Fruit fly (Drosophila melanogaster): ENCODE data around the gene GluProRS.

The GluProRS gene

dm6 chr3R:23958091-23958838, at the start of gene GluProRS, which contains the start of gene AP-1sigma:
Gene GluProRS (minus strand): TSS chr3R:23958391.
Gene AP-1sigma (plus strand): TSS chr3R:23958651.
- peak; percentile 81 for TF ChIP-seq Pif1A (GFP tag; optimal IDR thresholded peaks at IDR 0.05)
- TF ChIP-seq CG13204 (GFP tag; optimal IDR thresholded peaks at IDR 0.05): no peak
- TF ChIP-seq CG34367 (tag; optimal IDR thresholded peaks at IDR 0.05): peak; percentile 77
- TF ChIP-seq CG8301 (tag; optimal IDR thresholded peaks at IDR 0.05): peak; percentile 79
- TF ChIP-seq CG12605 (GFP tag; IDR thresholded peaks at IDR 0.05): peak; percentile 94
- peak; percentile 91 for TF ChIP-seq CG32121 (GFP tag; IDR thresholded peaks at IDR 0.05)
- TF ChIP-seq CG4496 (GFP tag; IDR thresholded peaks at IDR 0.05): peak; percentile 97
- TF ChIP-seq CG9948 (tag; optimal IDR thresholded peaks at IDR 0.05): peak; percentile 82
- no peak for TF ChIP-seq EcR (GFP tag; optimal IDR thresholded peaks at IDR 0.05)
- peak; percentile 91 for TF ChIP-seq rn (GFP tag; IDR thresholded peaks at IDR 0.05)
- TF ChIP-seq CG8159 (tag; optimal IDR thresholded peaks at IDR 0.05): peak; percentile 86
- TF ChIP-seq CG15710 (tag; optimal IDR thresholded peaks at IDR 0.05): peak; percentile 83
- TF ChIP-seq fd96Ca (GFP tag; IDR thresholded peaks at IDR 0.05): peak; percentile 86
- peak; percentile 85 for TF ChIP-seq CG17806 (tag; optimal IDR thresholded peaks at IDR 0.05)
- peak; percentile 75 for TF ChIP-seq Snoo (tag; optimal IDR thresholded peaks at IDR 0.05)
- no peak for TF ChIP-seq CG14655 (GFP tag; optimal IDR thresholded peaks at IDR 0.05)
- peak; percentile 93 for TF ChIP-seq Ets98B (GFP tag; IDR thresholded peaks at IDR 0.05)
- TF ChIP-seq Pif1B (GFP tag; optimal IDR thresholded peaks at IDR 0.05): peak; percentile 81
- TF ChIP-seq CG10348 (GFP tag; IDR thresholded peaks at IDR 0.05): peak; percentile 89
- peak; percentile 23 for TF ChIP-seq gl (tag; optimal IDR thresholded peaks at IDR 0.05)
- no peak for TF ChIP-seq D1 (tag; optimal IDR thresholded peaks at IDR 0.05)

- TF ChIP-seq Snoo (tag; optimal IDR thresholded peaks at IDR 0.05): no peak
- TF ChIP-seq CG14655 (GFP tag; optimal IDR thresholded peaks at IDR 0.05): peak; percentile 34
- TF ChIP-seq fd96Ca (GFP tag; IDR thresholded peaks at IDR 0.05): peak; percentile 11; the same call in 1 of the 3 replicates
- TF ChIP-seq CG34367 (tag; optimal IDR thresholded peaks at IDR 0.05): no peak
- no peak for TF ChIP-seq CG17806 (tag; optimal IDR thresholded peaks at IDR 0.05)
- TF ChIP-seq CG9948 (tag; optimal IDR thresholded peaks at IDR 0.05): no peak
- TF ChIP-seq CG10348 (GFP tag; IDR thresholded peaks at IDR 0.05): no peak
- 0 out of 2 replicates have a peak, but pooled peaks have one; percentile 23 for TF ChIP-seq CG12605 (GFP tag; IDR thresholded peaks at IDR 0.05)
- peak; percentile 52; the same call in 2 of the 3 replicates for TF ChIP-seq CG4496 (GFP tag; IDR thresholded peaks at IDR 0.05)
- peak; percentile 55 for TF ChIP-seq Pif1B (GFP tag; optimal IDR thresholded peaks at IDR 0.05)
- TF ChIP-seq rn (GFP tag; IDR thresholded peaks at IDR 0.05): no peak
- peak; percentile 21 for TF ChIP-seq Pif1A (GFP tag; optimal IDR thresholded peaks at IDR 0.05)
- TF ChIP-seq CG13204 (GFP tag; optimal IDR thresholded peaks at IDR 0.05): no peak
- TF ChIP-seq CG8301 (tag; optimal IDR thresholded peaks at IDR 0.05): peak; percentile 28
- TF ChIP-seq CG32121 (GFP tag; IDR thresholded peaks at IDR 0.05): peak; percentile 36; the same call in 1 of the 2 replicates
- TF ChIP-seq CG8159 (tag; optimal IDR thresholded peaks at IDR 0.05): peak; percentile 1
- no peak for TF ChIP-seq EcR (GFP tag; optimal IDR thresholded peaks at IDR 0.05)
- 0 out of 2 replicates have a peak, but pooled peaks have one; percentile 44 for TF ChIP-seq Ets98B (GFP tag; IDR thresholded peaks at IDR 0.05)
- TF ChIP-seq D1 (tag; optimal IDR thresholded peaks at IDR 0.05): no peak
Measured at dm6 chr3R:24006449-24007159, 48.4 kb upstream of the GluProRS start.

- TF ChIP-seq Ets98B (GFP tag; IDR thresholded peaks at IDR 0.05) (no peak), Pif1A (GFP tag; optimal IDR thresholded peaks at IDR 0.05) (peak; percentile 21), CG34367 (tag; optimal IDR thresholded peaks at IDR 0.05) (peak; percentile 44), Pif1B (GFP tag; optimal IDR thresholded peaks at IDR 0.05) (no peak), CG17806 (tag; optimal IDR thresholded peaks at IDR 0.05) (peak; percentile 50), gl (tag; optimal IDR thresholded peaks at IDR 0.05) (peak; percentile 76), CG15710 (tag; optimal IDR thresholded peaks at IDR 0.05) (peak; percentile 44), CG13204 (GFP tag; optimal IDR thresholded peaks at IDR 0.05) (peak; percentile 51), CG8159 (tag; optimal IDR thresholded peaks at IDR 0.05) (peak; percentile 50), CG10348 (GFP tag; IDR thresholded peaks at IDR 0.05) (no peak), CG4496 (GFP tag; IDR thresholded peaks at IDR 0.05) (no peak), EcR (GFP tag; optimal IDR thresholded peaks at IDR 0.05) (peak; percentile 80), CG9948 (tag; optimal IDR thresholded peaks at IDR 0.05) (peak; percentile 34), Snoo (tag; optimal IDR thresholded peaks at IDR 0.05) (no peak)
Measured at dm6 chr3R:24003948-24004347, 45.8 kb upstream of the GluProRS start.

- TF ChIP-seq gl (tag; optimal IDR thresholded peaks at IDR 0.05) (no peak), D1 (tag; optimal IDR thresholded peaks at IDR 0.05) (no peak), CG10348 (GFP tag; IDR thresholded peaks at IDR 0.05) (no peak), CG15710 (tag; optimal IDR thresholded peaks at IDR 0.05) (no peak), CG4496 (GFP tag; IDR thresholded peaks at IDR 0.05) (no peak), CG8159 (tag; optimal IDR thresholded peaks at IDR 0.05) (no peak), CG34367 (tag; optimal IDR thresholded peaks at IDR 0.05) (no peak), CG13204 (GFP tag; optimal IDR thresholded peaks at IDR 0.05) (no peak), Pif1B (GFP tag; optimal IDR thresholded peaks at IDR 0.05) (no peak), CG12605 (GFP tag; IDR thresholded peaks at IDR 0.05) (no peak), CG17806 (tag; optimal IDR thresholded peaks at IDR 0.05) (no peak), CG32121 (GFP tag; IDR thresholded peaks at IDR 0.05) (no peak), Snoo (tag; optimal IDR thresholded peaks at IDR 0.05) (no peak)
Measured at dm6 chr3R:24001150-24001549, 43.0 kb upstream of the GluProRS start.

- TF ChIP-seq CG12605 (GFP tag; IDR thresholded peaks at IDR 0.05) (no peak), CG17806 (tag; optimal IDR thresholded peaks at IDR 0.05) (no peak), CG13204 (GFP tag; optimal IDR thresholded peaks at IDR 0.05) (no peak), Snoo (tag; optimal IDR thresholded peaks at IDR 0.05) (no peak), CG15710 (tag; optimal IDR thresholded peaks at IDR 0.05) (no peak), CG14655 (GFP tag; optimal IDR thresholded peaks at IDR 0.05) (no peak), gl (tag; optimal IDR thresholded peaks at IDR 0.05) (no peak), CG4496 (GFP tag; IDR thresholded peaks at IDR 0.05) (no peak), CG34367 (tag; optimal IDR thresholded peaks at IDR 0.05) (no peak), CG32121 (GFP tag; IDR thresholded peaks at IDR 0.05) (no peak), Ets98B (GFP tag; IDR thresholded peaks at IDR 0.05) (no peak), fd96Ca (GFP tag; IDR thresholded peaks at IDR 0.05) (no peak), D1 (tag; optimal IDR thresholded peaks at IDR 0.05) (no peak), rn (GFP tag; IDR thresholded peaks at IDR 0.05) (no peak), CG8159 (tag; optimal IDR thresholded peaks at IDR 0.05) (no peak), CG8301 (tag; optimal IDR thresholded peaks at IDR 0.05) (no peak), Pif1A (GFP tag; optimal IDR thresholded peaks at IDR 0.05) (no peak)
Measured at dm6 chr3R:23996224-23996623, 38.0 kb upstream of the GluProRS start, which contains the start of gene LSm3. Gene LSm3 (plus strand): TSS chr3R:23996262.

Measured in whole organism, pupa.